Worm (Caenorhabditis elegans): ENCODE data around the gene C04C11.1.

- TF ChIP-seq flt-1 (GFP tag; IDR thresholded peaks at IDR 0.05) (no peak), cog-1 (tag; optimal IDR thresholded peaks at IDR 0.05) (no peak), tab-1 (GFP tag; IDR thresholded peaks at IDR 0.05) (no peak), ztf-23 (GFP tag; IDR thresholded peaks at IDR 0.05) (no peak), med-1 (GFP tag; optimal IDR thresholded peaks at IDR 0.05; ENCODE audit: insufficient read depth) (no peak), ztf-29 (GFP tag; IDR thresholded peaks at IDR 0.05) (no peak), klf-2 (GFP tag; conservative IDR thresholded peaks at IDR 0.05) (no peak), T22C8.4 (GFP tag; IDR thresholded peaks at IDR 0.05) (no peak)
These were observed 9.0 kb downstream of the C04C11.1 start for ce11 chrX:14029392-14029791.

All from whole organism, midembryonic.